Fruit fly (Drosophila melanogaster) ovary, adult (tissue): ENCODE measurements around the gene ERR.

Experiments used
- CG17801 ChIP-seq: fragments of 200-800 bp; optimal IDR thresholded peaks from 2 replicates; lab custom pipeline; 2019; ENCODE audit warnings: missing biosample characterization, mild to moderate bottlenecking, missing genetic modification characterization, moderate library complexity; ENCODE audit not compliant: partially characterized antibody

ERR gene

DNA sequence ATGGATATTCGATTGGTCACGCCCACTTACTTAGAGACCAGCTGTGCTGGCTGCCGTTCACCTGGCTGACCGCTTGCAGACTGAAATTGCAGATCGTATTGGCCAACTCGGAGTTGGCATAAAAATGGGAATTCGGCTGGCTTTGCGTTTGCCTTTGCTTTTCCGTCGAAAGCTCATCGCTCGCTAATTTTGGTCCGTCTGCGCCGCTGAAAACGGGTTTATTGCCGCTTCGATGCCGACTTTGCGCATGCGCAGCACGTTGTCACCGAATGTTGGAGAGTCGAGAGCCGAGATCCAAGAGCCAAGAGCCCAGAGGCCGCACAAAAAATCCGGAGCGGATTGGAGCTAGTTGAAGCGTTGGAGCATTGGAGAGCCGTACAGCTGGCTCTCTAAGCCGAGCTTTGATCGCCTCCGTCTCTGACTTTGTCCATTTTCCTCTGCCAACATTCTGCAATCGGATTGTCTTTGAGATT is 34.7 kb downstream of the ERR start, which contains the start of gene CG13676:
Gene CG13676 (minus strand): TSS at position 87 of the 473 bp plus-strand sequence.
- TF ChIP-seq CG17801, result no peak

DNA sequence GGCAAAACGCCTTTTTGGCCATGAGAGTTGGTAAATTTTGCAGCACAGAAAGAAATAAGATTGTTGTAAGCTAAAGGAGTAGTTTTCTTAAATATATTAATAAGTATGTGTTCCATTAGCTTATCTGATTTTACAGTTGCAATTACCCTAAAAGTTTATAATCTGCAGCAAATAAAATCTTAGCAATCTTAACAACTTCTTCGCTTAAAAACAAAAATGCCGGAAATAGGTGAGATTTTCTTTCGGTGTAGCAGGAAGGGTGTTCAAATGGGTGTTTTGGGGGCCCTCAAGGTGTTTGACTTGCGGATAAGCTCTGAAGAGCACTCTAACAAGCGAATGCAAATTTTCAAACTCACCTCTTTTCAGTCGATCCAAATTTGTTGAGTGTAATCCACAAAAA is 35.7 kb downstream of the ERR start:
- no peak for TF ChIP-seq CG17801

DNA sequence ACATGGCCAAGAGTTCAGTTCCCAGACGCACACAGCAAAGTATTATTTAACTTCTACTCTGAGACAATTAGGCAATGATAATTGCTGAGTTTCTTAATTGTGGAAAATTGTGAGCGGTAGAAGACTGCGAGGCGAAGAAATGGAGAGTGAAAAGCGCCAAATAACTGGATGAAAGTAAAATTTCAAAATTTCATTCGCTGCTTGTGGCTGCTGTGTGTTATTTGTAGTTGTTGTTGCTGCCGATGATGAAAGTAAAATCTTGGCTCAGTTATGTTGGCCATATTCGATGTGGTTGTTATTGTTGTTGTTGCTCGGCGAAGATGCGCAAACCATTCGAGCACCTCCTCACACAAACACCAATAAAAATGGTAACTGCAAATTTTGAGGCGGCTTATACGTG is 36.2 kb downstream of the ERR start:
- no peak for TF ChIP-seq CG17801

DNA sequence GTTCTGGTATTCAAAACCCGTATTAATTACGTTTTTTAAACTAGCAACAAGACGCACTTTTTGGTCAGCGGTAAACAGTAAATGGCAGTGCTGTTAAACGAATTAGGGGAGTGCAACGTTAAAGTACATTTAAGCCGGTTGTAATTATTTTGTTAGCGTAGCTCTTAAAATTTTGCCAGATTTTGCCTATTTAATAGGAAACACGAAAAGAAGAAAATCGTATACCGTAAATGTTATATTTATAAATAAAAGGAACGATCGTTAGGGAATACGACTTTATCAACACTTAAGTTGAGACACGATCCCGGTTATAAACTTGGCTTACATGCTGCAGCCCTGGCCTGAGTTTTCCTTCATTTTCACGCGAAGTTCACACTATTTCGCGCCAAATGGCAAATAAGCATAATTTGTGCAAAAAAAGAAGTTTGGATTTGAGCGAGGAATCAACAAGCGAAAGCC is 49.0 kb downstream of the ERR start, which contains the start of the genes Setx and mus301:
Gene Setx (minus strand): TSS at position 51 of the 459 bp plus-strand sequence.
Gene mus301 (plus strand): TSS at position 361 of the 459 bp plus-strand sequence.
- TF ChIP-seq CG17801, result peak; percentile 64
